Worm (Caenorhabditis elegans) whole organism, early embryonic: Measurements from ENCODE around the gene srx-129.
A peak's percentile ranks its signal among the peaks of the same experiment; 100 is the strongest.

Source experiments
- B0310.2 ChIP-seq: sonication (generic microtip); optimal IDR thresholded peaks from 2 replicates; lab custom pipeline; 2016; ENCODE audit warnings: mild to moderate bottlenecking, missing genetic modification characterization, missing compliant biosample characterization
- F13C5.2 ChIP-seq: sonication (generic microtip); optimal IDR thresholded peaks from 2 replicates; lab custom pipeline; 2017; ENCODE audit warnings: mild to moderate bottlenecking, missing genetic modification characterization, inconsistent platforms, missing compliant biosample characterization
- aly-1 ChIP-seq: sonication (generic microtip); optimal IDR thresholded peaks from 2 replicates; lab custom pipeline; 2016; ENCODE audit warnings: missing genetic modification characterization, missing compliant biosample characterization
- ama-1 ChIP-seq: fragments of 150-350 bp; optimal IDR thresholded peaks from 2 replicates; lab custom pipeline; 2014
- ceh-13 ChIP-seq: fragments of 200-800 bp; sonication (Bioruptor generic); optimal IDR thresholded peaks from 2 replicates; lab custom pipeline; 2018; ENCODE audit warnings: mild to moderate bottlenecking, missing genetic modification characterization, missing compliant biosample characterization
- ceh-36 ChIP-seq: sonication (generic microtip); optimal IDR thresholded peaks from 2 replicates; lab custom pipeline; 2016; ENCODE audit warnings: missing genetic modification characterization, inconsistent platforms, missing compliant biosample characterization
- ets-7 ChIP-seq: sonication (generic microtip); optimal IDR thresholded peaks from 2 replicates; lab custom pipeline; 2016; ENCODE audit warnings: missing genotype, missing genetic modification characterization, missing compliant biosample characterization
- flt-1 ChIP-seq: fragments of 200-800 bp; sonication (Bioruptor generic); IDR thresholded peaks from 2 replicates; pipeline ENCODE4 v1.3.6; 2022; ENCODE audit warnings: missing genetic modification characterization, missing compliant biosample characterization
- hmbx-1 ChIP-seq: sonication (generic microtip); optimal IDR thresholded peaks from 2 replicates; lab custom pipeline; 2016; ENCODE audit warnings: mild to moderate bottlenecking, missing genetic modification characterization, missing compliant biosample characterization
- hmg-4 ChIP-seq: fragments of 200-800 bp; sonication (Bioruptor generic); optimal IDR thresholded peaks from 2 replicates; lab custom pipeline; 2018; ENCODE audit warnings: mild to moderate bottlenecking, missing genetic modification characterization, missing compliant biosample characterization
- hnd-1 ChIP-seq: sonication (generic microtip); optimal IDR thresholded peaks from 2 replicates; lab custom pipeline; 2016; ENCODE audit warnings: missing genetic modification characterization, missing compliant biosample characterization
- pes-1 ChIP-seq: fragments of 200-800 bp; sonication (Bioruptor generic); IDR thresholded peaks from 2 replicates; pipeline ENCODE4 v1.3.6; 2022; ENCODE audit warnings: missing genetic modification reagents, missing genetic modification characterization, missing compliant biosample characterization
- scrt-1 ChIP-seq: fragments of 200-800 bp; sonication (Bioruptor generic); IDR thresholded peaks from 2 replicates; pipeline ENCODE4 v1.3.6; 2022; ENCODE audit warnings: missing genetic modification characterization, missing compliant biosample characterization
- sea-1 ChIP-seq: fragments of 200-800 bp; sonication (Bioruptor generic); conservative IDR thresholded peaks from 2 replicates; pipeline ENCODE4 v1.3.6; 2022; ENCODE audit warnings: missing genetic modification characterization, missing compliant biosample characterization
- tbx-11 ChIP-seq: fragments of 200-800 bp; sonication (Bioruptor generic); IDR thresholded peaks from 2 replicates; pipeline ENCODE4 v1.3.6; 2022; ENCODE audit warnings: missing genetic modification characterization, missing compliant biosample characterization
- tbx-37 ChIP-seq: fragments of 200-800 bp; sonication (Bioruptor generic); conservative IDR thresholded peaks from 2 replicates; pipeline ENCODE4 v1.3.6; 2022; ENCODE audit warnings: missing genetic modification reagents, missing genetic modification characterization, missing compliant biosample characterization
- tra-4 ChIP-seq: sonication (generic microtip); optimal IDR thresholded peaks from 2 replicates; lab custom pipeline; 2017; ENCODE audit warnings: missing genetic modification characterization, missing compliant biosample characterization

The srx-129 gene

ce11 chrV:13790117-13790516 is 43.9 kb upstream of the srx-129 start:
- TF ChIP-seq hnd-1 (tag; lab: Kevin White, UChicago) (no peak), ets-7 (tag; lab: Kevin White, UChicago) (no peak), B0310.2 (tag; lab: Kevin White, UChicago) (no peak), flt-1 (GFP tag; lab: Robert Waterston, UW) (no peak), F13C5.2 (tag; lab: Kevin White, UChicago) (no peak), aly-1 (tag; lab: Kevin White, UChicago) (no peak), pes-1 (GFP tag; lab: Robert Waterston, UW) (no peak), hmbx-1 (tag; lab: Kevin White, UChicago) (no peak), ceh-36 (tag; lab: Kevin White, UChicago) (no peak), tra-4 (tag; lab: Kevin White, UChicago) (no peak), ceh-13 (no peak), hmg-4 (GFP tag; lab: Kevin White, UChicago) (no peak), tbx-37 (GFP tag; lab: Robert Waterston, UW) (no peak), sea-1 (no peak), ama-1 (lab: Kevin White, UChicago) (no peak)

- TF ChIP-seq pes-1 (GFP tag; lab: Robert Waterston, UW): no peak
- TF ChIP-seq hnd-1 (tag; lab: Kevin White, UChicago): no peak
- no peak for TF ChIP-seq tbx-11
- TF ChIP-seq aly-1 (tag; lab: Kevin White, UChicago): no peak
- no peak for TF ChIP-seq B0310.2 (tag; lab: Kevin White, UChicago)
- TF ChIP-seq tra-4 (tag; lab: Kevin White, UChicago): no peak
- no peak for TF ChIP-seq scrt-1 (GFP tag; lab: Robert Waterston, UW)
- TF ChIP-seq F13C5.2 (tag; lab: Kevin White, UChicago): no peak
- TF ChIP-seq tbx-37 (GFP tag; lab: Robert Waterston, UW): no peak
- TF ChIP-seq hmbx-1 (tag; lab: Kevin White, UChicago): no peak
Observed at ce11 chrV:13790557-13790956, 43.5 kb upstream of the srx-129 start.

ce11 chrV:13794046-13794445 is 40.0 kb upstream of the srx-129 start:
- TF ChIP-seq ama-1 (lab: Kevin White, UChicago) (no peak), aly-1 (tag; lab: Kevin White, UChicago) (no peak), tbx-37 (GFP tag; lab: Robert Waterston, UW) (no peak), ceh-36 (tag; lab: Kevin White, UChicago) (no peak), B0310.2 (tag; lab: Kevin White, UChicago) (no peak), scrt-1 (GFP tag; lab: Robert Waterston, UW) (no peak)

- TF ChIP-seq tbx-37 (GFP tag; lab: Robert Waterston, UW): no peak
- TF ChIP-seq F13C5.2 (tag; lab: Kevin White, UChicago): no peak
- no peak for TF ChIP-seq B0310.2 (tag; lab: Kevin White, UChicago)
Observed at ce11 chrV:13796246-13796776, 37.7 kb upstream of the srx-129 start, which contains the start of gene twk-32. TSS of gene twk-32 (plus strand) at chrV:13796641.

ce11 chrV:13799190-13799589 is 34.9 kb upstream of the srx-129 start:
- TF ChIP-seq flt-1 (GFP tag; lab: Robert Waterston, UW) (no peak), ets-7 (tag; lab: Kevin White, UChicago) (no peak), hnd-1 (tag; lab: Kevin White, UChicago) (no peak), pes-1 (GFP tag; lab: Robert Waterston, UW) (no peak), tbx-37 (GFP tag; lab: Robert Waterston, UW) (no peak), ama-1 (lab: Kevin White, UChicago) (no peak), aly-1 (tag; lab: Kevin White, UChicago) (no peak), ceh-36 (tag; lab: Kevin White, UChicago) (no peak), scrt-1 (GFP tag; lab: Robert Waterston, UW) (no peak), tra-4 (tag; lab: Kevin White, UChicago) (no peak), ceh-13 (no peak)

ce11 chrV:13803902-13804301 is 30.1 kb upstream of the srx-129 start, which contains the start of gene swan-2:
TSS of gene swan-2 (minus strand) at chrV:13804281.
- no peak for TF ChIP-seq B0310.2 (tag; lab: Kevin White, UChicago)
- TF ChIP-seq ama-1 (lab: Kevin White, UChicago): peak; percentile 22
- TF ChIP-seq sea-1: 0 out of 2 replicates have a peak, but pooled peaks have one; percentile 40
- TF ChIP-seq ets-7 (tag; lab: Kevin White, UChicago): no peak

- TF ChIP-seq tbx-11: no peak
- no peak for TF ChIP-seq B0310.2 (tag; lab: Kevin White, UChicago)
- TF ChIP-seq ceh-36 (tag; lab: Kevin White, UChicago): no peak
Observed at ce11 chrV:13807232-13807631, 26.8 kb upstream of the srx-129 start, which contains the start of gene swan-1. TSS of gene swan-1 (minus strand) at chrV:13807237.

- TF ChIP-seq hmg-4 (GFP tag; lab: Kevin White, UChicago) (peak; percentile 88), aly-1 (tag; lab: Kevin White, UChicago) (peak; percentile 63), F13C5.2 (tag; lab: Kevin White, UChicago) (peak; percentile 44), B0310.2 (tag; lab: Kevin White, UChicago) (no peak), tra-4 (tag; lab: Kevin White, UChicago) (no peak)
Observed at ce11 chrV:13808462-13808867, 25.6 kb upstream of the srx-129 start.
